Fruit fly (Drosophila melanogaster): ENCODE data around the gene bark.

Gene bark

DNA sequence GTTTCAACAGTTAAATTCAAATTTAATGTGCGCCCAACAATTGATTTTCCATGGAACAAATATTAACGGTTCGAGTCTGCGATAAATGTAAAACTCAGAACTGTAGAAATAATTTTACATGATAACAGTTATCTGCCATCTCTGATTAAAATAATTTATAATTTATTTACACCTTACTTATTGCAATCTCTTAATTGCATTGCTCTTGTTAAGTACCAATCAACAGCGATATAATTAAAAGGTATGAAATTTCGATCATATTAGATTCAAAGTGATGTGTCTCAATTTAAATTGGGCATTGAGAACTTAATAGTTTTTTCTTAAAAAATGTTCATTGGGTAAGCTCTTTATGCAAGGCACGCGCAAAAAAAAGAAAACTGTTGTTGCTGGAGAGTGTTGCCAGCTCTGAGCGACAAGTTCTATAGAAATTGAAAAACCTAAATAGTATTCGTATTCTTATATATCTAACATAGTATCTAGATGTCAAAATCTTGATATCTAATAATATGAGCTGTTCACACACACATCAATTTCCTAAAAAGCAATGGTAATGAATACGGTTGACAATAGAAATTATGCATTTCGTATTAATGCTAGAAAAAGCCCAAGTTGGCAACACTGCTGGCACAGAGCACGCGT, 16.0 kb downstream of the bark start (continued):
- TF ChIP-seq dsf (GFP tag; optimal IDR thresholded peaks at IDR 0.05; ENCODE audit: borderline replicate concordance), result peak; percentile 16

dm6 chr2L:3803466-3804143, 16.6 kb downstream of the bark start, which contains the start of gene Reph:
Gene Reph (plus strand): TSS chr2L:3803545.
- no peak for TF ChIP-seq lola (GFP tag; optimal IDR thresholded peaks at IDR 0.05)
- TF ChIP-seq dl (GFP tag; optimal IDR thresholded peaks at IDR 0.05; ENCODE audit: insufficient read depth in 1 of 2, partially characterized antibody in 2 of 2), result peak; percentile 60 to 75
- no peak for TF ChIP-seq sage (GFP tag; optimal IDR thresholded peaks at IDR 0.05)
- TF ChIP-seq Vsx2 (GFP tag; optimal IDR thresholded peaks at IDR 0.05; ENCODE audit: partially characterized antibody), result peak; percentile 35
- no peak for TF ChIP-seq Jra (GFP tag; optimal IDR thresholded peaks at IDR 0.05)
- TF ChIP-seq sv (GFP tag; optimal IDR thresholded peaks at IDR 0.05), result no peak
- TF ChIP-seq Dif (GFP tag; optimal IDR thresholded peaks at IDR 0.05; ENCODE audit: partially characterized antibody), result peak; percentile 90
- TF ChIP-seq CrebA (GFP tag; optimal IDR thresholded peaks at IDR 0.05; ENCODE audit: borderline replicate concordance), result no peak
- TF ChIP-seq Myc (optimal IDR thresholded peaks at IDR 0.05), result no peak
- no peak for TF ChIP-seq tai (GFP tag; optimal IDR thresholded peaks at IDR 0.05)
- peak in 1 of 2 experiments; percentile 17 for TF ChIP-seq foxo (GFP tag; optimal IDR thresholded peaks at IDR 0.05)
- no peak for TF ChIP-seq ey (GFP tag; optimal IDR thresholded peaks at IDR 0.05)
- TF ChIP-seq Hr83 (GFP tag; optimal IDR thresholded peaks at IDR 0.05; ENCODE audit: poor library complexity, severe bottlenecking), result peak; percentile 85
- no peak for TF ChIP-seq Rel (GFP tag; optimal IDR thresholded peaks at IDR 0.05)
- TF ChIP-seq Rel (tag; optimal IDR thresholded peaks at IDR 0.05), result no peak
- TF ChIP-seq brk (GFP tag; optimal IDR thresholded peaks at IDR 0.05), result peak; percentile 2
- no peak for TF ChIP-seq dsf (GFP tag; optimal IDR thresholded peaks at IDR 0.05; ENCODE audit: borderline replicate concordance)
- no peak for TF ChIP-seq Dfd (GFP tag; optimal IDR thresholded peaks at IDR 0.05)
- TF ChIP-seq woc (GFP tag; optimal IDR thresholded peaks at IDR 0.05), result no peak
- TF ChIP-seq HLH106 (tag; optimal IDR thresholded peaks at IDR 0.05), result peak; percentile 21
- no peak for TF ChIP-seq Sp1 (GFP tag; optimal IDR thresholded peaks at IDR 0.05)
- no peak for TF ChIP-seq usp (GFP tag; optimal IDR thresholded peaks at IDR 0.05)
- no peak for TF ChIP-seq GATAd (GFP tag; optimal IDR thresholded peaks at IDR 0.05)
- TF ChIP-seq Hnf4 (GFP tag; optimal IDR thresholded peaks at IDR 0.05), result peak; percentile 29
- no peak for TF ChIP-seq Mio (GFP tag; optimal IDR thresholded peaks at IDR 0.05)
- TF ChIP-seq rgr (GFP tag; optimal IDR thresholded peaks at IDR 0.05), result peak; percentile 67
- peak; percentile 10 for TF ChIP-seq CG9705 (GFP tag; optimal IDR thresholded peaks at IDR 0.05)
- TF ChIP-seq OdsH (GFP tag; optimal IDR thresholded peaks at IDR 0.05), result no peak
- peak; percentile 52 for TF ChIP-seq fru (GFP tag; optimal IDR thresholded peaks at IDR 0.05)
- no peak for TF ChIP-seq jim (GFP tag; optimal IDR thresholded peaks at IDR 0.05)
- no peak for TF ChIP-seq CG32264 (GFP tag; optimal IDR thresholded peaks at IDR 0.05)
- peak; percentile 51 for TF ChIP-seq psq (GFP tag; optimal IDR thresholded peaks at IDR 0.05)
- TF ChIP-seq Hr78 (GFP tag; optimal IDR thresholded peaks at IDR 0.05), result no peak
- TF ChIP-seq N (GFP tag; optimal IDR thresholded peaks at IDR 0.05), result peak; percentile 69
- peak; percentile 1 for TF ChIP-seq h (GFP tag; optimal IDR thresholded peaks at IDR 0.05)
- TF ChIP-seq pan (optimal IDR thresholded peaks at IDR 0.05), result no peak
- TF ChIP-seq dmrt93B (GFP tag; optimal IDR thresholded peaks at IDR 0.05), result no peak
- peak; percentile 31 for TF ChIP-seq br (GFP tag; optimal IDR thresholded peaks at IDR 0.05)
- no peak for TF ChIP-seq Abd-B (GFP tag; optimal IDR thresholded peaks at IDR 0.05)

Measured in whole organism, wandering third instar larva.